Worm (Caenorhabditis elegans) whole organism, L3 larva: ENCODE results near the gene melo-1.

ENCODE experiments used
- R02D3.7 ChIP-seq: fragments of 150-350 bp; optimal IDR thresholded peaks from 2 replicates; lab custom pipeline; 2014; ENCODE audit warnings: missing biosample characterization, missing genetic modification characterization
- ZK546.5 ChIP-seq: sonication (generic microtip); optimal IDR thresholded peaks from 2 replicates; lab custom pipeline; 2017; ENCODE audit warnings: missing biosample characterization, missing genetic modification characterization
- aly-2 ChIP-seq: fragments of 150-350 bp; optimal IDR thresholded peaks from 2 replicates; lab custom pipeline; 2014; ENCODE audit warnings: missing biosample characterization, missing genetic modification characterization
- ama-1 ChIP-seq: fragments of 150-350 bp; optimal IDR thresholded peaks from 2 replicates; lab custom pipeline; 2018
- ceh-16 ChIP-seq: sonication (generic microtip); optimal IDR thresholded peaks from 2 replicates; lab custom pipeline; 2017; ENCODE audit warnings: missing biosample characterization, missing genetic modification characterization
- ceh-82 ChIP-seq: fragments of 150-350 bp; optimal IDR thresholded peaks from 2 replicates; lab custom pipeline; 2014; ENCODE audit warnings: missing biosample characterization, missing genetic modification characterization
- daf-12 ChIP-seq: fragments of 150-350 bp; optimal IDR thresholded peaks from 2 replicates; lab custom pipeline; 2014; ENCODE audit warnings: missing biosample characterization, missing genetic modification reagents, missing genetic modification characterization
- egl-27 ChIP-seq: sonication (generic microtip); optimal IDR thresholded peaks from 4 replicates; lab custom pipeline; 2017; ENCODE audit warnings: missing biosample characterization, missing genetic modification reagents, missing genetic modification characterization
- elt-1 ChIP-seq: fragments of 150-350 bp; optimal IDR thresholded peaks from 2 replicates; lab custom pipeline; 2014; ENCODE audit warnings: missing biosample characterization, missing genetic modification characterization
- elt-3 ChIP-seq, 3 experiments: fragments of 150-350 bp in 1 of 3; sonication (generic microtip) in 2 of 3; optimal IDR thresholded peaks; 2 replicates in 2 of 3; 4 replicates in 1 of 3; lab custom pipeline; 2014 to 2017; ENCODE audit warnings: missing biosample characterization in 3 of 3, missing genetic modification characterization in 3 of 3
- eor-1 ChIP-seq, 2 experiments: fragments of 150-350 bp; optimal IDR thresholded peaks; 2 replicates each; lab custom pipeline; 2014 to 2018; ENCODE audit warnings: missing biosample characterization in 2 of 2, missing genetic modification characterization in 2 of 2
- fkh-2 ChIP-seq: fragments of 150-350 bp; optimal IDR thresholded peaks from 2 replicates; lab custom pipeline; 2014; ENCODE audit warnings: missing biosample characterization, missing genetic modification reagents, missing genetic modification characterization
- hmg-11 ChIP-seq: sonication (generic microtip); optimal IDR thresholded peaks from 2 replicates; lab custom pipeline; 2016; ENCODE audit warnings: missing genetic modification characterization, missing compliant biosample characterization
- jun-1 ChIP-seq: fragments of 150-350 bp; optimal IDR thresholded peaks from 2 replicates; lab custom pipeline; 2014; ENCODE audit warnings: missing biosample characterization, missing genetic modification reagents, missing genetic modification characterization
- lin-15B ChIP-seq: fragments of 150-350 bp; optimal IDR thresholded peaks from 2 replicates; lab custom pipeline; 2014; ENCODE audit warnings: missing biosample characterization, missing genetic modification characterization
- lin-39 ChIP-seq: fragments of 150-350 bp; optimal IDR thresholded peaks from 2 replicates; lab custom pipeline; 2018; ENCODE audit warnings: missing biosample characterization, missing genetic modification reagents, missing genetic modification characterization
- lsy-12 ChIP-seq: sonication (generic microtip); optimal IDR thresholded peaks from 2 replicates; lab custom pipeline; 2016; ENCODE audit warnings: mild to moderate bottlenecking, missing genetic modification characterization, missing compliant biosample characterization
- mml-1 ChIP-seq: fragments of 150-350 bp; sonication (generic microtip); optimal IDR thresholded peaks from 3 replicates; lab custom pipeline; 2014; ENCODE audit warnings: missing biosample characterization, missing genetic modification characterization
- nfya-1 ChIP-seq: sonication (generic microtip); optimal IDR thresholded peaks from 2 replicates; lab custom pipeline; 2017; ENCODE audit warnings: missing genetic modification characterization, mild to moderate bottlenecking, missing compliant biosample characterization, antibody characterized with exemption, moderate library complexity; ENCODE audit not compliant: insufficient read depth
- nhr-11 ChIP-seq: fragments of 150-350 bp; optimal IDR thresholded peaks from 2 replicates; lab custom pipeline; 2014; ENCODE audit warnings: missing biosample characterization, missing genetic modification characterization
- nhr-23 ChIP-seq: fragments of 150-350 bp; optimal IDR thresholded peaks from 2 replicates; lab custom pipeline; 2014; ENCODE audit warnings: missing biosample characterization, missing genetic modification reagents, missing genetic modification characterization
- nhr-25 ChIP-seq: sonication (generic microtip); optimal IDR thresholded peaks from 2 replicates; lab custom pipeline; 2017; ENCODE audit warnings: missing biosample characterization, missing genetic modification characterization
- nhr-43 ChIP-seq: sonication (generic microtip); optimal IDR thresholded peaks from 2 replicates; lab custom pipeline; 2016; ENCODE audit warnings: mild to moderate bottlenecking, missing genetic modification characterization, missing compliant biosample characterization; ENCODE audit not compliant: poor library complexity, severe bottlenecking
- nhr-76 ChIP-seq: fragments of 150-350 bp; sonication (generic microtip); optimal IDR thresholded peaks from 5 replicates; lab custom pipeline; 2014; ENCODE audit warnings: missing biosample characterization, missing genetic modification characterization
- nhr-77 ChIP-seq: fragments of 150-350 bp; optimal IDR thresholded peaks from 2 replicates; lab custom pipeline; 2014; ENCODE audit warnings: missing biosample characterization, missing genetic modification characterization
- pqm-1 ChIP-seq: fragments of 150-350 bp; optimal IDR thresholded peaks from 2 replicates; lab custom pipeline; 2017; ENCODE audit warnings: missing biosample characterization, missing genetic modification characterization, inconsistent platforms
- sea-2 ChIP-seq: fragments of 150-350 bp; sonication (generic microtip); optimal IDR thresholded peaks from 4 replicates; lab custom pipeline; 2014; ENCODE audit warnings: missing biosample characterization, missing genetic modification reagents, missing genetic modification characterization
- tbx-2 ChIP-seq: sonication (generic microtip); optimal IDR thresholded peaks from 2 replicates; lab custom pipeline; 2016; ENCODE audit warnings: mild to moderate bottlenecking, missing genetic modification characterization, missing compliant biosample characterization
- ztf-11 ChIP-seq: fragments of 150-350 bp; optimal IDR thresholded peaks from 2 replicates; lab custom pipeline; 2014; ENCODE audit warnings: missing biosample characterization, missing genetic modification characterization
- ztf-4 ChIP-seq: fragments of 150-350 bp; optimal IDR thresholded peaks from 2 replicates; lab custom pipeline; 2014; ENCODE audit warnings: missing biosample characterization, missing genetic modification characterization

melo-1 gene

DNA sequence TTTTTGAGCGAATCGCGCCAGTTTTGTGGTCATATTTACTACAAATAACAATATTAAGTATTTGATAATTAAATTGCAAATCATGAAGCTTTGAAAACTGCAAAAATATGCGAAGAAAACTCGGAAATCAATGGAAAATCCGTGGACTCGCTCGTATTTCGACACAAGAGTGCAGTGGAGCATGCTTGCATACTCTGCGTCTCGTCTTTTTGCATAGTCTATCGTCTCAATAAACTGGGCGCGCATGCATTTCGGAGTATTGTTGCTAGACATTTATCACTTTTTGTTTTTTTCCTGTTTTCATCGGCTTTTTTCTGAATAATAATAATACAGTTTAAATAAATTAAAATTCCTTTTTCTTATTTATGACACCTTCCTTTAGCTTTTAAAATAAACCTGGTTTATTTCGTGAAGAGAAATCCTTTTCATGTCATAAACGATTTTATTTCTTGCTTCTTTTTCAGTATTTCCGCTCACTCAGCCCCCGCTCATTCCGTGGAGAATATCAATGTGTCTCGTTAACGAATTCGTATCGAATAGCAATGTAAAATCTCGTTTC lies 19.1 kb upstream of the melo-1 start, which contains the start of the genes mrps-7 and Y57G11C.3 (continued):
- TF ChIP-seq fkh-2 (tag; lab: Kevin White, UChicago) (no peak), tbx-2 (tag; lab: Kevin White, UChicago) (peak; percentile 60), ztf-4 (tag; lab: Kevin White, UChicago) (peak; percentile 1), sea-2 (GFP tag; lab: Kevin White, UChicago) (no peak), egl-27 (tag; lab: Kevin White, UChicago) (peak; percentile 15), hmg-11 (peak; percentile 82), elt-1 (tag; lab: Kevin White, UChicago) (peak; percentile 68), lin-39 (tag; lab: Kevin White, UChicago) (peak; percentile 87), pqm-1 (tag; lab: Kevin White, UChicago) (peak; percentile 88), daf-12 (tag; lab: Kevin White, UChicago) (no peak), lsy-12 (tag; lab: Kevin White, UChicago) (peak; percentile 82), ztf-11 (no peak), nhr-25 (tag; lab: Kevin White, UChicago) (peak; percentile 93), jun-1 (tag; lab: Kevin White, UChicago) (peak; percentile 72), R02D3.7 (peak; percentile 98), ama-1 (lab: Kevin White, UChicago) (peak; percentile 64), lin-15B (tag; lab: Kevin White, UChicago) (peak; percentile 98), nfya-1 (tag; lab: Kevin White, UChicago) (peak; percentile 94)

DNA sequence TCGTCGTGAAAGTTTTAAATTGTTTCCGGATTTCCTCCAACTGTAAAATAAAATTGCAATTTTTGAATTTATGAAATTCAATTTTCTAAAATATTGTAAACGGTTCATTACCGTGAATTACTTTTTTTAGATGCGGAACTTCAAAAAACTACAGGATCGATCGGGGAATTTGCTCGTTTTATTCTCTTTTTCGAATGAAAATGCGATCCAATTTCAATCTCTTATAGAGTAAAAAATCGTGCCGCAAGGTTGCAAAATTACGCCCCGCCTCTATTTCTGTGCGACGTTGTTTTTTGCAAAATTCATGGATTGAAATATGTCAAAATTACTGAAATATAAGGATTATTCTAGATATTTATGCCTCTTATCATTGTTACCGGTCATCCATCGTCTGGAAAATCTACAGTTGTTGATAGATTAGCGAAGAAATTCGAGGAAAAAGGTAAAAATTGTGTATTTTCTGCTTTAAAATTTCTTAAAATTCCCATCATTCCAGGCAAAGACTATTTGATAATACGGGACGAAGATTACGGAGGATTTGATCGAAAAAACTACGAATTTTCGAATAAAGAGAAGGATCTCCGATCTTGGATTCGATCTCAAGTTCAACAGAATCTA lies 17.5 kb upstream of the melo-1 start, which contains the start of gene Y57G11C.43:
Gene Y57G11C.43 (plus strand): TSS at position 224 of the 618 bp plus-strand sequence.
- TF ChIP-seq ceh-82 (tag; lab: Kevin White, UChicago) (no peak), ama-1 (lab: Kevin White, UChicago) (peak; percentile 43)
- TF ChIP-seq, all 47 proteins: peak for 1

DNA sequence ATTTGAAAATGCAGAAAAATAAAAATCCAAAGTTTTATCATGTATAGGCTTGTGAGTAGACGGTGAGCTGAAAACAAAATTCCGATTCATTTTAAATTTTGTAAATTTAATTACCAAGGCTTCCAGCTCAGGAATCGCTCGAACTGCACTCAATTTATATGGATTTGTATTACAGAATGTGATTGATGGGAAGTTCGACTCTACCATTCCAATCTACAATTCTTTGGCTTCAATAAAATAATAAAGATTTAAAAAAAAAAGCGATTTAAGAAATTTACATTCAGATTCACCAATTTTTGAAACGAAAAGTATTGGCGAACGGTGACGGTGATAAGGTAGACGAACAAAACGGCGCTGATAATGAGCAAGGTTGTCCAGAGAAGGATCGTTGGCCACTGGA lies 16.2 kb upstream of the melo-1 start:
- no peak for TF ChIP-seq nhr-77 (tag; lab: Kevin White, UChicago)
- TF ChIP-seq nhr-43 (tag; lab: Kevin White, UChicago) = no peak
- TF ChIP-seq mml-1 = no peak
- TF ChIP-seq nhr-76 (tag; lab: Kevin White, UChicago) = no peak
- TF ChIP-seq pqm-1 (tag; lab: Kevin White, UChicago) = no peak
- TF ChIP-seq nhr-11 (tag; lab: Kevin White, UChicago) = no peak
- no peak for TF ChIP-seq eor-1 (tag; optimal IDR thresholded peaks at IDR 0.05; lab: Kevin White, UChicago)
- no peak for TF ChIP-seq nhr-23 (tag; lab: Kevin White, UChicago)
- no peak for TF ChIP-seq aly-2 (tag; lab: Kevin White, UChicago)
- TF ChIP-seq ceh-16 = no peak
- TF ChIP-seq, all 47 proteins: peak for 0

DNA sequence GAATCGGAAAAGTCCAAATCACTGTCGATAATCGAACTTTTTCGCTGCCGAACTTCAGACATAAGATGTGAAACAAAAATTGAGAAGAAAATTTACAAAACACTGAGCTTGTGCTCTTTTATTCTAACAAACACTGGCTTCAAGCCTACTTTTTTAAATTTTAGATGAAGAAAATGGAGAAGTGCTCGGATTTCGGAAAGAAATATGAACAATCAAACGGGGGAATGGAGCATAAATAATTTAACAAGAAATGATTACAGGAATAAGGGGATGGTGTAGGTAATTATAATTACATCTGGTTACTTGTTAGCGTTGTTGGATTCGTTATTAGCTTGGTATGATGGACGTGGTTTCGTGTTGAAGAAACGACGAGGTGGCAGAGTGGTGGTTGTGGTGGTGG lies 15.5 kb upstream of the melo-1 start, which contains the start of gene degl-1:
Gene degl-1 (minus strand): TSS at position 101 of the 400 bp plus-strand sequence.
- TF ChIP-seq elt-3 (tag; optimal IDR thresholded peaks at IDR 0.05; lab: Kevin White, UChicago) = no peak

DNA sequence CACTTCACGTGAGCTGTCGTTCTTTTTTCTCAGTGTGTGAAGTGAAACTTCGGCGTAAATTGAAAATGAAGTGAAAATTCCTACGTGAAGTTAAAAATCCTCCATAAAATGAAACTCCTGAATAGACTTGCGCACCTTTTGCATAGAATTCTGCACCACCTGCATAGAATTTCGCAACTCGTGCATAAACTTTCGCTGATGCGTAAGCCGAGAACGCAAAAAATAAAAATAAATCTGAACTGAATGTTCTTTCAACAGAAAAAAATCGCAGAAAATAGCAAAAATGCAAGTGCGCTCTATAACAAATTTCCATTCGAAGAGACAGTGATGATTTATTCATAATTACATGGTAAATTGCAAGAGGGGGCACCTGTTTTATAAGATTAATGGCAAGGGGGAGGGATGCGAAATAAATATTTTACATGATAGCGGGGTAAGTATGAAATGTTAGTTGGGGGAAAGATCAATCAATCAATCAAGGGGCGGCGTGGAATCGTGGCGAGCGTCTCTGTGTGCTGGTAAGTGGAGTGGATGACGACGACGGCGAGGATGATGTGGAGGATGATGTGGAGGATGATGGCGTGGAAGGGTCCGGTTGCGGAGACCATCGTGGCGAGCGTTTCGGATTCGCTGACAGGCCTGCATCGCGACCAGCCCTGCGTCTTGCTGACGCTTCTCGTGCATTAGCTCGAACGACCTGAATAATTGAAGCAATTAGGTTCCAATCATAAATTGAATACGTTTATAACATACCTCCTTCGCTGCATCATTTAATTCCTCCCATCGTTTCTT lies 13.4 kb upstream of the melo-1 start, which contains the start of gene Y57G11C.36:
Gene Y57G11C.36 (minus strand): TSS at position 502 of the 792 bp plus-strand sequence.
- peak; percentile 3 for TF ChIP-seq lin-15B (tag; lab: Kevin White, UChicago)
- TF ChIP-seq ZK546.5 = no peak
